Worm (Caenorhabditis elegans) whole organism, early embryonic: ENCODE measurements around the gene K08E7.5.

ENCODE experiments used
- ama-1 ChIP-seq: fragments of 150-350 bp; optimal IDR thresholded peaks from 2 replicates; lab custom pipeline; 2014
- ets-7 ChIP-seq: sonication (generic microtip); optimal IDR thresholded peaks from 2 replicates; lab custom pipeline; 2016; ENCODE audit warnings: missing genotype, missing genetic modification characterization, missing compliant biosample characterization
- hmg-4 ChIP-seq: fragments of 200-800 bp; sonication (Bioruptor generic); optimal IDR thresholded peaks from 2 replicates; lab custom pipeline; 2018; ENCODE audit warnings: mild to moderate bottlenecking, missing genetic modification characterization, missing compliant biosample characterization
- pes-1 ChIP-seq: fragments of 200-800 bp; sonication (Bioruptor generic); IDR thresholded peaks from 2 replicates; pipeline ENCODE4 v1.3.6; 2022; ENCODE audit warnings: missing genetic modification reagents, missing genetic modification characterization, missing compliant biosample characterization
- tra-4 ChIP-seq: sonication (generic microtip); optimal IDR thresholded peaks from 2 replicates; lab custom pipeline; 2017; ENCODE audit warnings: missing genetic modification characterization, missing compliant biosample characterization

DNA sequence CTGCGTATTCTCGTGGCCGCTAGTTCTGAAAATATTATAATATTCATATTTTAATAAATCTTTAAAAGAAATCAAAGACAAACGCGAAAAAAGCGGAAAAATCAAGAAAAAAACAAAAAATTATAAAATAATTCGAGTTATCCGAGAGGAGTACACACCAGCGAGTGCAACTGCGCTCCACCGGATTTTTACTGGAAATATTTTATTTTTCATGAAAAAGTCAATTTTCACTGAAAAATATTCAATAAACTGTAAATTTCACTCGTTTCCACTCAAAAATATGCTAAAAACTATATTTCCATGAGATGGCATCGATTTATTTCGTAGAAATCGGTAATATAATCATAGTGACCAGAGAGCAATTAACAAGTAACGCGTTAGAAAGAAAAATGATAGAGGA lies 32.2 kb downstream of the K08E7.5 start, which contains the start of gene Y55D9A.2:
- no peak for TF ChIP-seq hmg-4 (GFP tag; lab: Kevin White, UChicago)
- TF ChIP-seq tra-4 (tag; lab: Kevin White, UChicago): no peak
- TF ChIP-seq ets-7 (tag; lab: Kevin White, UChicago): no peak
- TF ChIP-seq ama-1 (lab: Kevin White, UChicago): no peak
- no peak for TF ChIP-seq pes-1
